Fruit fly (Drosophila melanogaster) Kc167 (cell line): Measurements from ENCODE around the gene zye.

Experiments
- Myc ChIP-seq: fragments of >200 bp; optimal IDR thresholded peaks from 2 replicates; lab custom pipeline; 2017; ENCODE audit warnings: missing external identifiers
- Sin3A ChIP-seq: fragments of >200 bp; optimal IDR thresholded peaks from 2 replicates; lab custom pipeline; 2018; ENCODE audit warnings: missing external identifiers
- h ChIP-seq: fragments of >200 bp; optimal IDR thresholded peaks from 3 replicates; lab custom pipeline; 2018; ENCODE audit warnings: missing external identifiers
- insv ChIP-seq: fragments of >200 bp; optimal IDR thresholded peaks from 3 replicates; lab custom pipeline; 2018; ENCODE audit warnings: missing external identifiers
- psq ChIP-seq: fragments of >200 bp; optimal IDR thresholded peaks from 2 replicates; lab custom pipeline; 2017; ENCODE audit warnings: missing external identifiers
- ttk ChIP-seq: sonication (Bioruptor generic); optimal IDR thresholded peaks from 2 replicates; lab custom pipeline; 2017; ENCODE audit warnings: missing external identifiers

The zye gene

dm6 chr3L:20472607-20473006 is 59.2 kb downstream of the zye start:
- TF ChIP-seq Myc (lab: Kevin White, UChicago) = no peak
- TF ChIP-seq insv = no peak
- TF ChIP-seq h (lab: Kevin White, UChicago) = no peak
- no peak for TF ChIP-seq ttk (lab: Kevin White, UChicago)
- TF ChIP-seq Sin3A = no peak
- no peak for TF ChIP-seq psq (lab: Kevin White, UChicago)

- TF ChIP-seq psq (lab: Kevin White, UChicago) (no peak), insv (no peak), ttk (lab: Kevin White, UChicago) (no peak), Myc (lab: Kevin White, UChicago) (no peak), h (lab: Kevin White, UChicago) (no peak), Sin3A (no peak)
These were observed 59.8 kb downstream of the zye start, which contains the start of the genes CG32428 and CG5969 for dm6 chr3L:20473021-20473799. TSS of gene CG32428 (minus strand) at chr3L:20473723. TSS of gene CG5969 (plus strand) at chr3L:20473783.
